Worm (Caenorhabditis elegans): ENCODE measurements around the gene F52D2.5.

The F52D2.5 gene

ce11 chrX:1975692-1976091, 1.1 kb upstream of the F52D2.5 start, which contains the start of gene F52D2.6:
TSS of gene F52D2.6 (plus strand) at chrX:1975992.
- TF ChIP-seq him-1 (tag; optimal IDR thresholded peaks at IDR 0.05), result no peak

ce11 chrX:1972766-1973165, 1.8 kb downstream of the F52D2.5 start:
- TF ChIP-seq him-1 (tag; optimal IDR thresholded peaks at IDR 0.05), result no peak
- no peak for TF ChIP-seq dao-5 (tag; optimal IDR thresholded peaks at IDR 0.05)
- TF ChIP-seq W03F9.2 (tag; optimal IDR thresholded peaks at IDR 0.05), result no peak

ce11 chrX:1971647-1972046, 3.0 kb downstream of the F52D2.5 start:
- no peak for TF ChIP-seq him-1 (tag; optimal IDR thresholded peaks at IDR 0.05)
- TF ChIP-seq W03F9.2 (tag; optimal IDR thresholded peaks at IDR 0.05), result no peak
- no peak for TF ChIP-seq dao-5 (tag; optimal IDR thresholded peaks at IDR 0.05)

- TF ChIP-seq W03F9.2 (tag; optimal IDR thresholded peaks at IDR 0.05), result no peak
- no peak for TF ChIP-seq dao-5 (tag; optimal IDR thresholded peaks at IDR 0.05)
- TF ChIP-seq him-1 (tag; optimal IDR thresholded peaks at IDR 0.05), result no peak
Measured at ce11 chrX:1969575-1969974, 5.0 kb downstream of the F52D2.5 start, which contains the start of gene str-79. TSS of gene str-79 (plus strand) at chrX:1969875.

- TF ChIP-seq him-1 (tag; optimal IDR thresholded peaks at IDR 0.05) (no peak), W03F9.2 (tag; optimal IDR thresholded peaks at IDR 0.05) (no peak), dao-5 (tag; optimal IDR thresholded peaks at IDR 0.05) (no peak)
Measured at ce11 chrX:1964828-1965227, 9.8 kb downstream of the F52D2.5 start.

ce11 chrX:1964411-1964810, 10.2 kb downstream of the F52D2.5 start:
- TF ChIP-seq W03F9.2 (tag; optimal IDR thresholded peaks at IDR 0.05) (no peak), dao-5 (tag; optimal IDR thresholded peaks at IDR 0.05) (no peak), him-1 (tag; optimal IDR thresholded peaks at IDR 0.05) (no peak)

ce11 chrX:1962273-1962672, 12.3 kb downstream of the F52D2.5 start, which contains the start of gene F52D2.7:
TSS of gene F52D2.7 (plus strand) at chrX:1962573.
- TF ChIP-seq dao-5 (tag; optimal IDR thresholded peaks at IDR 0.05) (no peak), him-1 (tag; optimal IDR thresholded peaks at IDR 0.05) (no peak)

ce11 chrX:1960895-1961715, 13.5 kb downstream of the F52D2.5 start:
- TF ChIP-seq dao-5 (tag; optimal IDR thresholded peaks at IDR 0.05) (no peak), W03F9.2 (tag; optimal IDR thresholded peaks at IDR 0.05) (no peak), him-1 (tag; optimal IDR thresholded peaks at IDR 0.05) (no peak)

ce11 chrX:1959063-1959462, 15.5 kb downstream of the F52D2.5 start:
- TF ChIP-seq him-1 (tag; optimal IDR thresholded peaks at IDR 0.05), result no peak
- no peak for TF ChIP-seq W03F9.2 (tag; optimal IDR thresholded peaks at IDR 0.05)
- TF ChIP-seq dao-5 (tag; optimal IDR thresholded peaks at IDR 0.05), result no peak

- TF ChIP-seq W03F9.2 (tag; optimal IDR thresholded peaks at IDR 0.05) (no peak), dao-5 (tag; optimal IDR thresholded peaks at IDR 0.05) (no peak), him-1 (tag; optimal IDR thresholded peaks at IDR 0.05) (no peak)
Measured at ce11 chrX:1939887-1940286, 34.7 kb downstream of the F52D2.5 start, which contains the start of gene Y59E1A.4. TSS of gene Y59E1A.4 (minus strand) at chrX:1939987.

ce11 chrX:1939248-1939647, 35.4 kb downstream of the F52D2.5 start:
- TF ChIP-seq W03F9.2 (tag; optimal IDR thresholded peaks at IDR 0.05), result no peak
- TF ChIP-seq him-1 (tag; optimal IDR thresholded peaks at IDR 0.05), result no peak
- no peak for TF ChIP-seq dao-5 (tag; optimal IDR thresholded peaks at IDR 0.05)

- TF ChIP-seq dao-5 (tag; optimal IDR thresholded peaks at IDR 0.05), result no peak
- TF ChIP-seq him-1 (tag; optimal IDR thresholded peaks at IDR 0.05), result no peak
- TF ChIP-seq W03F9.2 (tag; optimal IDR thresholded peaks at IDR 0.05), result no peak
Measured at ce11 chrX:1935438-1935837, 39.2 kb downstream of the F52D2.5 start.

ce11 chrX:1924138-1924537, 50.5 kb downstream of the F52D2.5 start, which contains the start of gene ZC53.2:
TSS of gene ZC53.2 (minus strand) at chrX:1924238.
- no peak for TF ChIP-seq him-1 (tag; optimal IDR thresholded peaks at IDR 0.05)
- TF ChIP-seq W03F9.2 (tag; optimal IDR thresholded peaks at IDR 0.05), result no peak
- TF ChIP-seq dao-5 (tag; optimal IDR thresholded peaks at IDR 0.05), result no peak

All from whole organism, L4/young adult.